Fruit fly (Drosophila melanogaster) whole organism, embryonic: ENCODE data around the gene Ir93a.

Source experiments
- CG10366 ChIP-seq: fragments of 200-800 bp; sonication (Bioruptor generic); IDR thresholded peaks from 2 replicates; pipeline ENCODE4 v1.3.6; 2022; ENCODE audit warnings: missing biosample characterization, missing genetic modification characterization
- CG10431 ChIP-seq: fragments of 200-800 bp; sonication (Bioruptor generic); optimal IDR thresholded peaks from 3 replicates; lab custom pipeline; 2018; ENCODE audit warnings: missing biosample characterization, mild to moderate bottlenecking, missing genetic modification characterization
- CG10543 ChIP-seq: fragments of 200-800 bp; sonication (Bioruptor generic); optimal IDR thresholded peaks from 3 replicates; lab custom pipeline; 2017; ENCODE audit warnings: missing biosample characterization, mild to moderate bottlenecking, missing genetic modification characterization, moderate library complexity
- CG12219 ChIP-seq: fragments of 200-800 bp; sonication (Bioruptor generic); optimal IDR thresholded peaks from 3 replicates; lab custom pipeline; 2018; ENCODE audit warnings: missing biosample characterization, mild to moderate bottlenecking, missing genetic modification characterization
- CG12236 ChIP-seq: fragments of 200-800 bp; sonication (Bioruptor generic); optimal IDR thresholded peaks from 2 replicates; lab custom pipeline; 2016; ENCODE audit warnings: missing biosample characterization, missing genetic modification characterization
- CG12299 ChIP-seq: fragments of 200-800 bp; sonication (Bioruptor generic); optimal IDR thresholded peaks from 2 replicates; lab custom pipeline; 2018; ENCODE audit warnings: missing biosample characterization, mild to moderate bottlenecking, missing genetic modification characterization
- CG12769 ChIP-seq: fragments of 200-800 bp; sonication (Bioruptor generic); optimal IDR thresholded peaks from 2 replicates; lab custom pipeline; 2019; ENCODE audit warnings: missing biosample characterization, mild to moderate bottlenecking, missing genetic modification characterization, moderate library complexity
- CG16779 ChIP-seq: fragments of 200-800 bp; sonication (Bioruptor generic); IDR thresholded peaks from 2 replicates; pipeline ENCODE4 v1.3.6; 2022; ENCODE audit warnings: missing biosample characterization, missing genetic modification characterization
- CG5245 ChIP-seq: fragments of 200-800 bp; sonication (Bioruptor generic); optimal IDR thresholded peaks from 3 replicates; lab custom pipeline; 2016; ENCODE audit warnings: missing biosample characterization, missing genetic modification characterization
- CG6254 ChIP-seq: fragments of 200-800 bp; sonication (Bioruptor generic); optimal IDR thresholded peaks from 3 replicates; lab custom pipeline; 2017; ENCODE audit warnings: mild to moderate bottlenecking, missing biosample characterization, missing genetic modification reagents, missing genetic modification characterization
- CG6272 ChIP-seq: fragments of 200-800 bp; sonication (Bioruptor generic); IDR thresholded peaks from 2 replicates; pipeline ENCODE4 v1.3.6; 2022; ENCODE audit warnings: missing biosample characterization, missing genetic modification characterization
- Dip3 ChIP-seq: fragments of 200-800 bp; sonication (Bioruptor generic); optimal IDR thresholded peaks from 3 replicates; lab custom pipeline; 2016; ENCODE audit warnings: missing biosample characterization, missing genetic modification characterization
- H2.0 ChIP-seq: fragments of 200-800 bp; sonication (Bioruptor generic); IDR thresholded peaks from 2 replicates; pipeline ENCODE4 v1.3.6; 2022; ENCODE audit warnings: missing biosample characterization, missing genetic modification characterization
- HHEX ChIP-seq: fragments of 200-800 bp; sonication (Bioruptor generic); optimal IDR thresholded peaks from 3 replicates; lab custom pipeline; 2017; ENCODE audit warnings: missing biosample characterization, mild to moderate bottlenecking, missing genetic modification characterization, missing genetic modification reagents
- HmgD ChIP-seq: fragments of 200-800 bp; sonication (Bioruptor generic); optimal IDR thresholded peaks from 3 replicates; lab custom pipeline; 2016; ENCODE audit warnings: missing biosample characterization, missing genetic modification characterization
- Hmx ChIP-seq: fragments of 200-800 bp; sonication (Bioruptor generic); optimal IDR thresholded peaks from 2 replicates; lab custom pipeline; 2016; ENCODE audit warnings: missing biosample characterization, missing genetic modification characterization
- Jarid2 ChIP-seq: fragments of 200-800 bp; sonication (Bioruptor generic); optimal IDR thresholded peaks from 3 replicates; lab custom pipeline; 2017; ENCODE audit warnings: mild to moderate bottlenecking, missing biosample characterization, missing genetic modification reagents, missing genetic modification characterization
- Myb ChIP-seq: fragments of 200-800 bp; sonication (Bioruptor generic); optimal IDR thresholded peaks from 2 replicates; lab custom pipeline; 2016; ENCODE audit warnings: missing biosample characterization, missing genetic modification characterization
- Oli ChIP-seq: fragments of 200-800 bp; sonication (Bioruptor generic); optimal IDR thresholded peaks from 2 replicates; lab custom pipeline; 2018; ENCODE audit warnings: missing biosample characterization, mild to moderate bottlenecking, missing genetic modification characterization, moderate library complexity
- Pdp1 ChIP-seq, 2 experiments: fragments of 200-800 bp; sonication (Bioruptor generic); optimal IDR thresholded peaks; 3 replicates each; lab custom pipeline; 2016; ENCODE audit warnings: missing biosample characterization in 2 of 2, missing genetic modification characterization in 2 of 2, mild to moderate bottlenecking in 1 of 2, moderate library complexity in 1 of 2
- Trl ChIP-seq, 3 experiments: fragments of >200 bp in 2 of 3; fragments of 200-800 bp in 1 of 3; sonication (Bioruptor generic) in 1 of 3; optimal IDR thresholded peaks; 2 replicates in 1 of 3; 3 replicates in 2 of 3; lab custom pipeline; 2016 to 2017; ENCODE audit warnings: missing biosample characterization in 1 of 3, missing genetic modification characterization in 1 of 3
- abd-A ChIP-seq: fragments of 200-800 bp; sonication (Bioruptor generic); optimal IDR thresholded peaks from 3 replicates; lab custom pipeline; 2019; ENCODE audit warnings: missing biosample characterization, mild to moderate bottlenecking, missing genetic modification characterization, moderate library complexity
- ac ChIP-seq: fragments of 200-800 bp; sonication (Bioruptor generic); optimal IDR thresholded peaks from 3 replicates; lab custom pipeline; 2017; ENCODE audit warnings: missing biosample characterization, mild to moderate bottlenecking, missing genetic modification characterization
- ash1 ChIP-seq: fragments of 200-800 bp; sonication (Bioruptor generic); optimal IDR thresholded peaks from 2 replicates; lab custom pipeline; 2018; ENCODE audit warnings: missing biosample characterization, mild to moderate bottlenecking, missing genetic modification characterization
- bcd ChIP-seq: fragments of 200-800 bp; sonication (Bioruptor generic); optimal IDR thresholded peaks from 2 replicates; lab custom pipeline; 2017; ENCODE audit warnings: missing biosample characterization, mild to moderate bottlenecking, missing genetic modification characterization
- caup ChIP-seq: fragments of 200-800 bp; sonication (Bioruptor generic); optimal IDR thresholded peaks from 3 replicates; lab custom pipeline; 2017; ENCODE audit warnings: missing biosample characterization, mild to moderate bottlenecking, missing genetic modification characterization, moderate library complexity; ENCODE audit not compliant: severe bottlenecking
- chinmo ChIP-seq: fragments of 200-800 bp; sonication (Bioruptor generic); IDR thresholded peaks from 4 replicates; pipeline ENCODE4 v1.3.6; 2022; ENCODE audit warnings: missing biosample characterization, missing genetic modification characterization; ENCODE audit not compliant: partially characterized antibody
- chm ChIP-seq: fragments of 200-800 bp; sonication (Bioruptor generic); IDR thresholded peaks from 2 replicates; pipeline ENCODE4 v1.3.6; 2022; ENCODE audit warnings: missing biosample characterization, missing genetic modification characterization
- chn ChIP-seq: fragments of 200-800 bp; sonication (Bioruptor generic); optimal IDR thresholded peaks from 2 replicates; lab custom pipeline; 2016; ENCODE audit warnings: missing biosample characterization, missing genetic modification characterization
- dimm ChIP-seq: fragments of 200-800 bp; sonication (Bioruptor generic); IDR thresholded peaks from 2 replicates; pipeline ENCODE4 v1.3.6; 2022; ENCODE audit warnings: missing biosample characterization, missing genetic modification characterization
- disco-r ChIP-seq: fragments of 200-800 bp; sonication (Bioruptor generic); optimal IDR thresholded peaks from 2 replicates; lab custom pipeline; 2016; ENCODE audit warnings: missing biosample characterization, missing genetic modification characterization
- dpn ChIP-seq, 2 experiments: fragments of 200-800 bp; sonication (Bioruptor generic); optimal IDR thresholded peaks; 3 replicates each; lab custom pipeline; 2016; ENCODE audit warnings: missing biosample characterization in 2 of 2, missing genetic modification characterization in 2 of 2
- gcm ChIP-seq: fragments of 200-800 bp; sonication (Bioruptor generic); optimal IDR thresholded peaks from 2 replicates; lab custom pipeline; 2019; ENCODE audit warnings: missing biosample characterization, mild to moderate bottlenecking, missing genetic modification characterization, moderate library complexity
- grau ChIP-seq: fragments of 200-800 bp; optimal IDR thresholded peaks from 3 replicates; lab custom pipeline; 2019; ENCODE audit warnings: missing biosample characterization, mild to moderate bottlenecking, missing genetic modification characterization, moderate library complexity
- grn ChIP-seq: fragments of 200-800 bp; sonication (Bioruptor generic); optimal IDR thresholded peaks from 3 replicates; lab custom pipeline; 2017; ENCODE audit warnings: missing biosample characterization, missing genetic modification characterization
- h ChIP-seq: fragments of >200 bp; optimal IDR thresholded peaks from 2 replicates; lab custom pipeline; 2017
- jigr1 ChIP-seq: fragments of 200-800 bp; sonication (Bioruptor generic); IDR thresholded peaks from 3 replicates; pipeline ENCODE4 v1.3.6; 2022; ENCODE audit warnings: missing biosample characterization, missing genetic modification characterization
- nau ChIP-seq: fragments of 200-800 bp; sonication (Bioruptor generic); optimal IDR thresholded peaks from 3 replicates; lab custom pipeline; 2017; ENCODE audit warnings: missing biosample characterization, mild to moderate bottlenecking, missing genetic modification characterization, missing genetic modification reagents
- odd ChIP-seq: fragments of 200-800 bp; sonication (Bioruptor generic); optimal IDR thresholded peaks from 2 replicates; lab custom pipeline; 2017; ENCODE audit warnings: missing biosample characterization, mild to moderate bottlenecking, missing genetic modification characterization
- org-1 ChIP-seq: fragments of 200-800 bp; sonication (Bioruptor generic); optimal IDR thresholded peaks from 2 replicates; lab custom pipeline; 2017; ENCODE audit warnings: missing biosample characterization, missing genetic modification characterization
- psq ChIP-seq: fragments of 200-800 bp; sonication (Bioruptor generic); optimal IDR thresholded peaks from 2 replicates; lab custom pipeline; 2017; ENCODE audit warnings: missing biosample characterization, missing genetic modification characterization
- shn ChIP-seq: fragments of 200-800 bp; sonication (Bioruptor generic); optimal IDR thresholded peaks from 3 replicates; lab custom pipeline; 2016; ENCODE audit warnings: missing biosample characterization, missing genetic modification characterization
- slbo ChIP-seq: fragments of 200-800 bp; sonication (Bioruptor generic); IDR thresholded peaks from 2 replicates; pipeline ENCODE4 v1.3.6; 2022; ENCODE audit warnings: missing biosample characterization, missing genetic modification characterization
- sna ChIP-seq: fragments of 200-800 bp; sonication (Bioruptor generic); IDR thresholded peaks from 2 replicates; pipeline ENCODE4 v1.3.6; 2022; ENCODE audit warnings: missing biosample characterization, missing genetic modification characterization; ENCODE audit not compliant: partially characterized antibody
- so ChIP-seq: fragments of 200-800 bp; sonication (Bioruptor generic); IDR thresholded peaks from 3 replicates; pipeline ENCODE4 v1.3.6; 2022; ENCODE audit warnings: missing biosample characterization, missing genetic modification characterization
- stwl ChIP-seq: fragments of 200-800 bp; sonication (Bioruptor generic); optimal IDR thresholded peaks from 3 replicates; lab custom pipeline; 2018; ENCODE audit warnings: missing biosample characterization, mild to moderate bottlenecking, missing genetic modification characterization, moderate library complexity
- tap ChIP-seq: fragments of 200-800 bp; optimal IDR thresholded peaks from 3 replicates; lab custom pipeline; 2019; ENCODE audit warnings: missing biosample characterization, mild to moderate bottlenecking, missing genetic modification characterization, moderate library complexity
- tgo ChIP-seq: fragments of 200-800 bp; sonication (Bioruptor generic); IDR thresholded peaks from 3 replicates; pipeline ENCODE4 v1.3.6; 2022; ENCODE audit warnings: missing biosample characterization, missing genetic modification characterization
- vnd ChIP-seq: fragments of 200-800 bp; sonication (Bioruptor generic); IDR thresholded peaks from 3 replicates; pipeline ENCODE4 v1.3.6; 2022; ENCODE audit warnings: missing biosample characterization, missing genetic modification characterization; ENCODE audit not compliant: partially characterized antibody
- vvl ChIP-seq: fragments of 200-800 bp; sonication (Bioruptor generic); IDR thresholded peaks from 2 replicates; pipeline ENCODE4 v1.3.6; 2022; ENCODE audit warnings: missing biosample characterization, missing genetic modification characterization
- zfh2 ChIP-seq: fragments of 200-800 bp; sonication (Bioruptor generic); optimal IDR thresholded peaks from 2 replicates; lab custom pipeline; 2016; ENCODE audit warnings: missing biosample characterization, missing genetic modification characterization

Ir93a gene

dm6 chr3R:20837242-20837664 lies 22.5 kb downstream of the Ir93a start:
- TF ChIP-seq nau (GFP tag; lab: Kevin White, UChicago) (peak; percentile 0), CG12219 (GFP tag; lab: Kevin White, UChicago) (no peak), h (lab: Kevin White, UChicago) (no peak), chm (GFP tag; lab: Robert Waterston, UW) (no peak), CG12769 (tag; lab: Kevin White, UChicago) (no peak), Pdp1 (GFP tag; optimal IDR thresholded peaks at IDR 0.05; lab: Kevin White, UChicago) (peak in 1 of 2 experiments; percentile 74), psq (GFP tag; lab: Kevin White, UChicago) (no peak), vvl (GFP tag; lab: Robert Waterston, UW) (no peak), disco-r (GFP tag; lab: Kevin White, UChicago) (no peak), stwl (tag; lab: Kevin White, UChicago) (no peak), so (GFP tag; lab: Robert Waterston, UW) (no peak), zfh2 (GFP tag; lab: Kevin White, UChicago) (no peak), CG6254 (peak; percentile 57), CG10543 (GFP tag; lab: Kevin White, UChicago) (peak; percentile 74), ash1 (no peak), Hmx (no peak), Jarid2 (no peak), chinmo (GFP tag; lab: Robert Waterston, UW) (peak; percentile 75; the same call in 2 of the 4 replicates), bcd (GFP tag; lab: Kevin White, UChicago) (no peak), HmgD (no peak), Myb (GFP tag; lab: Kevin White, UChicago) (no peak), sna (GFP tag; lab: Robert Waterston, UW) (no peak), dimm (GFP tag; lab: Robert Waterston, UW) (no peak), grn (GFP tag; lab: Kevin White, UChicago) (no peak), CG16779 (no peak), chn (GFP tag; lab: Kevin White, UChicago) (no peak), gcm (GFP tag; lab: Kevin White, UChicago) (no peak), CG5245 (GFP tag; lab: Kevin White, UChicago) (no peak), dpn (GFP tag; optimal IDR thresholded peaks at IDR 0.05; lab: Kevin White, UChicago) (no peak), jigr1 (GFP tag; lab: Robert Waterston, UW) (no peak), grau (tag; lab: Kevin White, UChicago) (no peak), Dip3 (no peak), CG12236 (GFP tag; lab: Kevin White, UChicago) (no peak), abd-A (tag; lab: Kevin White, UChicago) (no peak), odd (GFP tag; lab: Kevin White, UChicago) (no peak), Oli (tag; lab: Kevin White, UChicago) (no peak), CG10431 (GFP tag; lab: Kevin White, UChicago) (no peak), ac (GFP tag; lab: Kevin White, UChicago) (no peak), org-1 (no peak), Trl (optimal IDR thresholded peaks at IDR 0.05; lab: Kevin White, UChicago) (no peak), Trl (GFP tag; optimal IDR thresholded peaks at IDR 0.05; lab: Kevin White, UChicago) (no peak), shn (GFP tag; lab: Kevin White, UChicago) (no peak), tap (tag; lab: Kevin White, UChicago) (no peak), H2.0 (GFP tag; lab: Robert Waterston, UW) (no peak), CG12299 (tag; lab: Kevin White, UChicago) (no peak), slbo (GFP tag; lab: Robert Waterston, UW) (peak; percentile 19; the same call in 1 of the 2 replicates), vnd (no peak), caup (GFP tag; lab: Kevin White, UChicago) (peak; percentile 16), CG10366 (GFP tag; lab: Robert Waterston, UW) (peak; percentile 71), HHEX (GFP tag; lab: Kevin White, UChicago) (peak; percentile 23), CG6272 (GFP tag; lab: Robert Waterston, UW) (no peak), tgo (GFP tag; lab: Robert Waterston, UW) (no peak)
